Worm (Caenorhabditis elegans) whole organism, midembryonic: ENCODE data around the gene ugt-45.
A peak's percentile ranks its signal among the peaks of the same experiment; 100 is the strongest.

Experiments
- T22C8.4 ChIP-seq: fragments of 200-800 bp; sonication (Bioruptor generic); IDR thresholded peaks from 2 replicates; pipeline ENCODE4 v1.3.6; 2022; ENCODE audit warnings: missing genetic modification characterization, missing compliant biosample characterization
- cog-1 ChIP-seq: sonication (generic microtip); optimal IDR thresholded peaks from 2 replicates; lab custom pipeline; 2016; ENCODE audit warnings: missing genetic modification characterization, missing compliant biosample characterization
- flt-1 ChIP-seq: fragments of 200-800 bp; sonication (Bioruptor generic); IDR thresholded peaks from 2 replicates; pipeline ENCODE4 v1.3.6; 2022; ENCODE audit warnings: missing genetic modification characterization, missing compliant biosample characterization
- klf-2 ChIP-seq: fragments of 200-800 bp; sonication (Bioruptor generic); conservative IDR thresholded peaks from 2 replicates; pipeline ENCODE4 v1.3.6; 2022; ENCODE audit warnings: missing genetic modification reagents, missing genetic modification characterization, missing compliant biosample characterization
- med-1 ChIP-seq: sonication (generic microtip); optimal IDR thresholded peaks from 2 replicates; lab custom pipeline; 2017; ENCODE audit warnings: missing genetic modification characterization, mild to moderate bottlenecking, missing compliant biosample characterization, antibody characterized with exemption, missing genetic modification reagents; ENCODE audit not compliant: insufficient read depth
- ref-1 ChIP-seq: fragments of 200-800 bp; sonication (Bioruptor generic); conservative IDR thresholded peaks from 2 replicates; pipeline ENCODE4 v1.3.6; 2022; ENCODE audit warnings: missing genetic modification reagents, missing genetic modification characterization, missing compliant biosample characterization
- tab-1 ChIP-seq: fragments of 200-800 bp; sonication (Bioruptor generic); IDR thresholded peaks from 2 replicates; pipeline ENCODE4 v1.3.6; 2022; ENCODE audit warnings: missing genetic modification characterization, missing compliant biosample characterization
- ztf-23 ChIP-seq: fragments of 200-800 bp; sonication (Bioruptor generic); IDR thresholded peaks from 2 replicates; pipeline ENCODE4 v1.3.6; 2022; ENCODE audit warnings: missing genetic modification reagents, missing genetic modification characterization, missing compliant biosample characterization
- ztf-29 ChIP-seq: fragments of 200-800 bp; sonication (Bioruptor generic); IDR thresholded peaks from 2 replicates; pipeline ENCODE4 v1.3.6; 2022; ENCODE audit warnings: missing genetic modification reagents, missing genetic modification characterization, missing compliant biosample characterization

ugt-45 gene

DNA sequence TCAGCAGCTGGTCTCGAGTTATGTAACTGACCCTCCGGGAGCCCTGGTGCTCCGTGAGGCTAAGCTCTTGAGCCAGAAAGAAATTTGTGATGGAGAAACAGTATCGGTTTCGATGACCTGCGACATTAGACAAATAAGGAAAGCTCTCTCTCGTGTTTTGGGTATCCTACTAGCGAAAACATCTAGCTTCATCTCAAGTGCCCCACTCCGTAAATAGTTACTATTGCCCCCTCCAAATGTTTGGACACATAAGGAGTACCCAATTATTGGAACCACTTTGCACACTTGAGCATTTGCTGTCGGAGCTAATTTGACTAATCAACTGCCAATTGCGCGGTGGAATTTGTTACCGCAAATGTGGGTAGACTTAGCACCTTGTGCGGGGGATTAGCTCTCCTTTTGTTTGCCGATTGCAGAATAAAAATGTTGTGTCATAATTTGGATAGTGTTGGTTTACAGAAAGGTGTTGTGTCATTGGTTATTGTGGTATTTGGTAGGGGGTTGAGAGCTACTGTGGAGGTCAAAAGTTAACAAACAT is 13.2 kb upstream of the ugt-45 start:
- TF ChIP-seq flt-1 (GFP tag; lab: Robert Waterston, UW) (no peak), T22C8.4 (GFP tag; lab: Robert Waterston, UW) (no peak), klf-2 (GFP tag; lab: Robert Waterston, UW) (no peak), tab-1 (GFP tag; lab: Robert Waterston, UW) (no peak), ref-1 (no peak), med-1 (GFP tag; lab: Kevin White, UChicago) (no peak), ztf-23 (no peak), ztf-29 (GFP tag; lab: Robert Waterston, UW) (no peak), cog-1 (tag; lab: Kevin White, UChicago) (no peak)

DNA sequence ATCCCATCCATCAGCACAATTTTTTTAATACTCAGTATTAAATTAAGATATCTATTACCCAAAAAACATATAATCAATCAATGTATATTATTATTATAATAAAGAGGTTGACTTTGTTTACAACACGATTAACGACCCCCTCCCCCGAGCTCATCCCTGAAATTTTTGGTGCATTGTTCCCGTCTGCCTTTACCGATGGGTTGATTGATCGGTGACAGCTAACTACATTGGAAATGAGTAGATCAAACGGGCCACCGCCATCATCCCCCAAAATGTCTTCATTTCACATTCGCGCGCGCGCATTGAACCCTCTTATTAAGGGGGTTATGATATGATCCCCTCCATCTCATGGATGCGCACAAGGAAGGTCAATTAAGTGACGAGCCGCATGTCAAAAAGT is 8.9 kb upstream of the ugt-45 start:
- TF ChIP-seq med-1 (GFP tag; lab: Kevin White, UChicago) (no peak), cog-1 (tag; lab: Kevin White, UChicago) (no peak), ztf-29 (GFP tag; lab: Robert Waterston, UW) (no peak), tab-1 (GFP tag; lab: Robert Waterston, UW) (no peak), ref-1 (no peak), ztf-23 (no peak), flt-1 (GFP tag; lab: Robert Waterston, UW) (no peak), T22C8.4 (GFP tag; lab: Robert Waterston, UW) (no peak), klf-2 (GFP tag; lab: Robert Waterston, UW) (no peak)

DNA sequence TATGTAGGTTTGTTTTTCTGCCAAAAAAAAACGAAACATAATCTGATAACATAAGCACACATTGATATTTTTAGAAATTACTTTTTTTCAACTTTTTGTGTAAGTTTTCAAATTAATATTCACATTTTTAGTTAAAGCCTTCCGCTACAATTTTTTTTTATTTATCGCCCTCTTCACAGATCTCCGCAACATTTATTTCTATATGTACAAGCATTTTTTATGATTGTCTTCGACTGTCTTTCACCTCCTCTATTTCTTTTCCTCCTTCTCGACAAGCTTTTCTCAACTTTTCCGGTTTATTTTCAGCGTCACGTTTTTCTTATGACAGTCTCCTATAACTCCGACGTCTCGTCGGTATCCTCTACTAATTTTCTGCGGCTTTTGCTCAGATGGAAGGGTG is 5.0 kb upstream of the ugt-45 start, which contains the start of gene best-20:
TSS of gene best-20 (plus strand) at position 301 of the 400 bp plus-strand sequence.
- TF ChIP-seq ref-1: no peak
- TF ChIP-seq flt-1 (GFP tag; lab: Robert Waterston, UW): no peak
- TF ChIP-seq tab-1 (GFP tag; lab: Robert Waterston, UW): no peak
- no peak for TF ChIP-seq T22C8.4 (GFP tag; lab: Robert Waterston, UW)
- no peak for TF ChIP-seq med-1 (GFP tag; lab: Kevin White, UChicago)
- no peak for TF ChIP-seq cog-1 (tag; lab: Kevin White, UChicago)
- no peak for TF ChIP-seq ztf-23
- TF ChIP-seq ztf-29 (GFP tag; lab: Robert Waterston, UW): no peak
- no peak for TF ChIP-seq klf-2 (GFP tag; lab: Robert Waterston, UW)

DNA sequence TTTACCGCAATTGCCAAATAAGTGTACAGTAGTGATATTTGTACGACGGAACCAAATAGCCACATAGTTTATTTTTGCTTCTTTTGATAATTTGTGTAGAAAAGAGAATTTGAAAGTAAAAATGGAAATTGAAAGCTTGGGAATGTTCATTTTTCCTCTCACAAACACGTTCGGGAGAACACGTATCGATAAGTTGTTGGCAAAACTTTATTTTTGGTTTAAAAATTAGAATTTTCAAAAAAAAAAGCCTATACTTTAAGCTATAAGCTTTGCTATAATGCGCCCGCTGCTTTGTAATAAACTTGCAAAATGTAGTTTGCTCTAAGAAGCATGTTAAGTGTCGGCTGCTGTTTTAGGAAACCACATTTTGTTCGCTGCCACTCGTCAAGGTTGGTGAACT is 4.5 kb upstream of the ugt-45 start, which contains the start of gene Y37E11AR.7:
TSS of gene Y37E11AR.7 (minus strand) at position 101 of the 400 bp plus-strand sequence.
- TF ChIP-seq cog-1 (tag; lab: Kevin White, UChicago) (no peak), ref-1 (no peak), med-1 (GFP tag; lab: Kevin White, UChicago) (no peak), flt-1 (GFP tag; lab: Robert Waterston, UW) (no peak), klf-2 (GFP tag; lab: Robert Waterston, UW) (no peak), tab-1 (GFP tag; lab: Robert Waterston, UW) (no peak), ztf-23 (no peak), ztf-29 (GFP tag; lab: Robert Waterston, UW) (no peak), T22C8.4 (GFP tag; lab: Robert Waterston, UW) (no peak)

DNA sequence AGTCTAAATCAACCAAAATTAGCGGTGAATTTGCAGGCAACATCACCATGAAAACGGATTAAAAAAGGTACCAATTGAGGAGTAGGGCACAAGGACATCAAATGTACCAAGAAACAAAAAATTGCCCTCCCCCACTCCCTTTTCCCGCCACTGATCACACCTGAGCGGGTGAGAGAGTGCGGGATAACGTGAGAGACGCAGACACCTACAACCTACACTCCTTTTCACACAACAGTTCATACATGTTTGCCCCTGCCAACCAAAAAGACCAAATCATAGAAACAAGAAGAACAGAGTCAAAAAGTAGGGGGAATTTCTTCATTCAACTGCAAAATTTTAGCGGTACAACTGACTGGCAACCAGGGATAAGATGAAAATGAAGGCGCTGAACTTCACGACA is 1.4 kb upstream of the ugt-45 start:
- TF ChIP-seq ztf-29 (GFP tag; lab: Robert Waterston, UW) (no peak), T22C8.4 (GFP tag; lab: Robert Waterston, UW) (no peak), med-1 (GFP tag; lab: Kevin White, UChicago) (no peak), ref-1 (no peak), tab-1 (GFP tag; lab: Robert Waterston, UW) (no peak)

DNA sequence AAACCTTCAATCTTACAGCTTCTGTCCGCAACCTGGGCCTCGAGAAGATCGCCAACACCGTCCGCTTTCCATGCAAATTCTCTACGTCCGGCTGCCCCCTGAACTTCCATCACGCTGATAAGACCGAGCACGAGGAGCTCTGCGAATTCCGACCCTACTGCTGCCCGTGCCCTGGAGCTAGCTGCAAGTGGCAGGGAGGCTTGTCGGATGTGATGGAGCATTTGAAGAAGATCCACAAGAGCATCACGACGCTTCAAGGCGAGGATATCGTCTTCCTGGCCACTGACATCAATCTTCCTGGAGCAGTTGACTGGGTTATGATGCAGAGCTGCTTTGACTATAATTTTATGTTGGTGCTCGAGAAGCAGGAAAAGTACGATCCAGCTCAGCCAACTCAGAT is 5.1 kb downstream of the ugt-45 start:
- no peak for TF ChIP-seq med-1 (GFP tag; lab: Kevin White, UChicago)
- TF ChIP-seq cog-1 (tag; lab: Kevin White, UChicago): no peak
- TF ChIP-seq ztf-29 (GFP tag; lab: Robert Waterston, UW): no peak
- no peak for TF ChIP-seq T22C8.4 (GFP tag; lab: Robert Waterston, UW)

DNA sequence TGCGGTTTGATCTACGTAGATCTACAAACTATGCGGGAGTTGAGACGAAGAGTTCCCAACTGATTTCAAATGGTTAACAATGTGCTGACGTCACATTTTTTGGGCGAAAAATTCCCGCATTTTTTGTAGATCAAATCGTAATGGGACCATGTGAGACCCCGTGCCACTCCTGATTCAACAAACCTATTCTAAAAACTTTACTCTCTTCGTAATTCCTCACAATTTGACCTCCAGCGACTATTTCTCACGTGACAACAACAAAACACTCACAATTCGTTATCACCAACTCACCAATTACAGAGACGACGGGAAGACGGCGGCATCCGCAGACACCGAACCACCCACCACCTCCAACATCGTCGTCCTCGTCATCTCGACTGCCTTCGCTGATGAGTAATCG is 7.2 kb downstream of the ugt-45 start, which contains the start of gene siah-1:
TSS of gene siah-1 (plus strand) at position 301 of the 400 bp plus-strand sequence.
- TF ChIP-seq ztf-23 (no peak), cog-1 (tag; lab: Kevin White, UChicago) (no peak), ztf-29 (GFP tag; lab: Robert Waterston, UW) (no peak), ref-1 (no peak), tab-1 (GFP tag; lab: Robert Waterston, UW) (no peak), T22C8.4 (GFP tag; lab: Robert Waterston, UW) (no peak), klf-2 (GFP tag; lab: Robert Waterston, UW) (no peak), med-1 (GFP tag; lab: Kevin White, UChicago) (no peak), flt-1 (GFP tag; lab: Robert Waterston, UW) (no peak)

DNA sequence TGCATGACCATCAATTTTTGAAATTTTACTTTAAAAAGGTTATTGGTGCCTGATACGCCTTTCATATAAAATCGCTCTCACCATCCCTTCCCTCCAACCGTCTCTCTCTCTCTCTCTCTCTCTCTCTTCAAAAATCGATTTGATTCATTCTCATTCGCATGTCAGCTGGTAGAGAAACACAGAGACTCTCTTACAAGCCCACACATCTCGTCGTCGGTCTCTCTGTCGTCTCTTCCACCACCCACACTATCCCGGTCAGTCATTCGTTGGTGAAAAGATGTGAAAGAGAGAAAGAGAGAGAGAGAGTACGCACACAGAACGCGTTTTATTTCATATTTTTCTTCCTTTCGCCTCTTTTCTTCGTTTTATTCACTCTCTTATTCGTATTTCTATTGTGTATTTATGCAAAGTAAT is 8.5 kb downstream of the ugt-45 start:
- TF ChIP-seq flt-1 (GFP tag; lab: Robert Waterston, UW): 0 out of 2 replicates have a peak, but pooled peaks have one; percentile 47
- peak; percentile 85 for TF ChIP-seq T22C8.4 (GFP tag; lab: Robert Waterston, UW)
- no peak for TF ChIP-seq ztf-29 (GFP tag; lab: Robert Waterston, UW)
- peak; percentile 79 for TF ChIP-seq cog-1 (tag; lab: Kevin White, UChicago)

DNA sequence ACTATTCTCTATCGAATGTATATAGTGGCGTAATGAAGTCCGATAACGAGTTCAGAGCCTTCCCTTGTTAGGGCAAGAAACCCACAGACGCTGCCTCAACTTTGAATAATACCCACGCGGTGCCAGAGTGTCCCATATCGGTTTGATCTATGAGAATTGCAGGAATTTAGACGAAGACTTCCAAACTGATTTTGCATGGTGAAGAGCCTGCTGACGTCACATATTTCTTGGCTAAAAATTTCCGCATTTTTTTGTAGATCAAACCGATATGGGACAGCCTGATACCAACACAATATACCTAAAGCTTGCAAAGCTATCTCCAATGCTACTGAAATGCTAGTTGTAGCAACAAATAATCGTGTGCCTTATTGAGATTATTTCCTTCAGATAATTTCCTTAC is 9.0 kb downstream of the ugt-45 start:
- TF ChIP-seq tab-1 (GFP tag; lab: Robert Waterston, UW) (no peak), ztf-23 (no peak), cog-1 (tag; lab: Kevin White, UChicago) (no peak), ref-1 (no peak), klf-2 (GFP tag; lab: Robert Waterston, UW) (no peak), flt-1 (GFP tag; lab: Robert Waterston, UW) (no peak), ztf-29 (GFP tag; lab: Robert Waterston, UW) (no peak), T22C8.4 (GFP tag; lab: Robert Waterston, UW) (no peak), med-1 (GFP tag; lab: Kevin White, UChicago) (no peak)
